Worm (Caenorhabditis elegans) whole organism, L3 larva: ENCODE measurements around the gene F16B12.6.

ENCODE experiments used
- R02D3.7 ChIP-seq: fragments of 150-350 bp; optimal IDR thresholded peaks from 2 replicates; lab custom pipeline; 2014; ENCODE audit warnings: missing biosample characterization, missing genetic modification characterization
- ZK546.5 ChIP-seq: sonication (generic microtip); optimal IDR thresholded peaks from 2 replicates; lab custom pipeline; 2017; ENCODE audit warnings: missing biosample characterization, missing genetic modification characterization
- aly-2 ChIP-seq: fragments of 150-350 bp; optimal IDR thresholded peaks from 2 replicates; lab custom pipeline; 2014; ENCODE audit warnings: missing biosample characterization, missing genetic modification characterization
- ama-1 ChIP-seq: fragments of 150-350 bp; optimal IDR thresholded peaks from 2 replicates; lab custom pipeline; 2018
- ceh-16 ChIP-seq: sonication (generic microtip); optimal IDR thresholded peaks from 2 replicates; lab custom pipeline; 2017; ENCODE audit warnings: missing biosample characterization, missing genetic modification characterization
- ceh-28 ChIP-seq: fragments of 150-350 bp; optimal IDR thresholded peaks from 2 replicates; lab custom pipeline; 2014; ENCODE audit warnings: missing biosample characterization, missing genetic modification reagents, missing genetic modification characterization
- ceh-82 ChIP-seq: fragments of 150-350 bp; optimal IDR thresholded peaks from 2 replicates; lab custom pipeline; 2014; ENCODE audit warnings: missing biosample characterization, missing genetic modification characterization
- ceh-9 ChIP-seq: sonication (generic microtip); optimal IDR thresholded peaks from 2 replicates; lab custom pipeline; 2018; ENCODE audit warnings: missing biosample characterization, missing genetic modification characterization
- egl-5 ChIP-seq: fragments of 150-350 bp; optimal IDR thresholded peaks from 2 replicates; lab custom pipeline; 2017; ENCODE audit warnings: missing biosample characterization, missing genetic modification reagents, missing genetic modification characterization, inconsistent platforms
- elt-1 ChIP-seq: fragments of 150-350 bp; optimal IDR thresholded peaks from 2 replicates; lab custom pipeline; 2014; ENCODE audit warnings: missing biosample characterization, missing genetic modification characterization
- elt-2 ChIP-seq: sonication (generic microtip); optimal IDR thresholded peaks from 2 replicates; lab custom pipeline; 2016; ENCODE audit warnings: missing genetic modification reagents, mild to moderate bottlenecking, missing genetic modification characterization, missing compliant biosample characterization
- elt-3 ChIP-seq, 3 experiments: fragments of 150-350 bp in 1 of 3; sonication (generic microtip) in 2 of 3; optimal IDR thresholded peaks; 2 replicates in 2 of 3; 4 replicates in 1 of 3; lab custom pipeline; 2014 to 2017; ENCODE audit warnings: missing biosample characterization in 3 of 3, missing genetic modification characterization in 3 of 3
- eor-1 ChIP-seq, 2 experiments: fragments of 150-350 bp; optimal IDR thresholded peaks; 2 replicates each; lab custom pipeline; 2014 to 2018; ENCODE audit warnings: missing biosample characterization in 2 of 2, missing genetic modification characterization in 2 of 2
- fkh-10 ChIP-seq: sonication (generic microtip); optimal IDR thresholded peaks from 2 replicates; lab custom pipeline; 2017; ENCODE audit warnings: missing biosample characterization, missing genetic modification reagents, missing genetic modification characterization
- hmg-11 ChIP-seq: sonication (generic microtip); optimal IDR thresholded peaks from 2 replicates; lab custom pipeline; 2016; ENCODE audit warnings: missing genetic modification characterization, missing compliant biosample characterization
- jun-1 ChIP-seq: fragments of 150-350 bp; optimal IDR thresholded peaks from 2 replicates; lab custom pipeline; 2014; ENCODE audit warnings: missing biosample characterization, missing genetic modification reagents, missing genetic modification characterization
- lin-39 ChIP-seq: fragments of 150-350 bp; optimal IDR thresholded peaks from 2 replicates; lab custom pipeline; 2018; ENCODE audit warnings: missing biosample characterization, missing genetic modification reagents, missing genetic modification characterization
- lsy-12 ChIP-seq: sonication (generic microtip); optimal IDR thresholded peaks from 2 replicates; lab custom pipeline; 2016; ENCODE audit warnings: mild to moderate bottlenecking, missing genetic modification characterization, missing compliant biosample characterization
- mdl-1 ChIP-seq: fragments of 150-350 bp; optimal IDR thresholded peaks from 2 replicates; lab custom pipeline; 2014; ENCODE audit warnings: missing biosample characterization, missing genetic modification characterization
- mml-1 ChIP-seq: fragments of 150-350 bp; sonication (generic microtip); optimal IDR thresholded peaks from 3 replicates; lab custom pipeline; 2014; ENCODE audit warnings: missing biosample characterization, missing genetic modification characterization
- nhr-12 ChIP-seq: fragments of 150-350 bp; optimal IDR thresholded peaks from 2 replicates; lab custom pipeline; 2014; ENCODE audit warnings: missing biosample characterization, missing genetic modification characterization
- nhr-23 ChIP-seq: fragments of 150-350 bp; optimal IDR thresholded peaks from 2 replicates; lab custom pipeline; 2014; ENCODE audit warnings: missing biosample characterization, missing genetic modification reagents, missing genetic modification characterization
- nhr-237 ChIP-seq: fragments of 150-350 bp; optimal IDR thresholded peaks from 2 replicates; lab custom pipeline; 2014; ENCODE audit warnings: missing biosample characterization, missing genetic modification characterization
- nhr-25 ChIP-seq: sonication (generic microtip); optimal IDR thresholded peaks from 2 replicates; lab custom pipeline; 2017; ENCODE audit warnings: missing biosample characterization, missing genetic modification characterization
- nhr-28 ChIP-seq: fragments of 150-350 bp; optimal IDR thresholded peaks from 2 replicates; lab custom pipeline; 2014; ENCODE audit warnings: missing biosample characterization, missing genetic modification characterization
- nhr-43 ChIP-seq: sonication (generic microtip); optimal IDR thresholded peaks from 2 replicates; lab custom pipeline; 2016; ENCODE audit warnings: mild to moderate bottlenecking, missing genetic modification characterization, missing compliant biosample characterization; ENCODE audit not compliant: poor library complexity, severe bottlenecking
- nhr-76 ChIP-seq: fragments of 150-350 bp; sonication (generic microtip); optimal IDR thresholded peaks from 5 replicates; lab custom pipeline; 2014; ENCODE audit warnings: missing biosample characterization, missing genetic modification characterization
- nhr-77 ChIP-seq: fragments of 150-350 bp; optimal IDR thresholded peaks from 2 replicates; lab custom pipeline; 2014; ENCODE audit warnings: missing biosample characterization, missing genetic modification characterization
- pha-4 ChIP-seq: fragments of 150-350 bp; optimal IDR thresholded peaks from 2 replicates; lab custom pipeline; 2014; ENCODE audit warnings: missing biosample characterization, missing genetic modification reagents, missing genetic modification characterization
- pqm-1 ChIP-seq: fragments of 150-350 bp; optimal IDR thresholded peaks from 2 replicates; lab custom pipeline; 2017; ENCODE audit warnings: missing biosample characterization, missing genetic modification characterization, inconsistent platforms
- sea-2 ChIP-seq: fragments of 150-350 bp; sonication (generic microtip); optimal IDR thresholded peaks from 4 replicates; lab custom pipeline; 2014; ENCODE audit warnings: missing biosample characterization, missing genetic modification reagents, missing genetic modification characterization
- skn-1 ChIP-seq: fragments of 150-350 bp; optimal IDR thresholded peaks from 2 replicates; lab custom pipeline; 2014; ENCODE audit warnings: missing biosample characterization, missing genetic modification characterization
- unc-39 ChIP-seq: sonication (generic microtip); optimal IDR thresholded peaks from 4 replicates; lab custom pipeline; 2017; ENCODE audit warnings: missing biosample characterization, missing genetic modification characterization
- ztf-4 ChIP-seq: fragments of 150-350 bp; optimal IDR thresholded peaks from 2 replicates; lab custom pipeline; 2014; ENCODE audit warnings: missing biosample characterization, missing genetic modification characterization

The F16B12.6 gene

DNA sequence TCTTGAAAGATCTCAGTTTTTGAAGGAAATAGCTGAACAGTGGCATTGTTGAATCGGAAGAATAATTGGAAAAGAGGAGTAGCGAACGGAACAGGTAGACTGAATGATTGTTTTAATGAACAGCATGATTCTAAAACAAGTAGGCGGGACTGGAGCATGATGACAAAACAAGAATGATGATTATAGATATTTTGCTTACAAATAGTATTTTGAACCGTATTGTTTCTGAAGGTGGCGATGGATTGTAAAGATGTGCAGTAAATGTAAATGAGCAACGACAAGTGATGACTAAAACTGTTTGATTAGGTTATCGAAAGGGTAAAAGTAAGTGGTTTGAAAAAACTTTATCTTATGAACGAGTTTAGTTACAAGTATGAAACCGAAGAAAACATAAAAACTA is 32.1 kb downstream of the F16B12.6 start, which contains the start of gene F28H6.8:
Gene F28H6.8, minus strand, starts transcription at position 101 of the 400 bp plus-strand sequence.
- TF ChIP-seq ceh-28 (tag; lab: Kevin White, UChicago) = no peak

ce11 chrX:14134883-14135282 is 32.8 kb downstream of the F16B12.6 start:
- TF ChIP-seq ceh-82 (tag; lab: Kevin White, UChicago) (no peak), ceh-16 (tag; lab: Kevin White, UChicago) (no peak), nhr-28 (tag; lab: Kevin White, UChicago) (no peak), lsy-12 (tag; lab: Kevin White, UChicago) (no peak), mml-1 (no peak), nhr-43 (tag; lab: Kevin White, UChicago) (no peak), hmg-11 (tag; lab: Kevin White, UChicago) (no peak), nhr-25 (tag; lab: Kevin White, UChicago) (no peak), nhr-23 (tag; lab: Kevin White, UChicago) (no peak), nhr-12 (no peak)

DNA sequence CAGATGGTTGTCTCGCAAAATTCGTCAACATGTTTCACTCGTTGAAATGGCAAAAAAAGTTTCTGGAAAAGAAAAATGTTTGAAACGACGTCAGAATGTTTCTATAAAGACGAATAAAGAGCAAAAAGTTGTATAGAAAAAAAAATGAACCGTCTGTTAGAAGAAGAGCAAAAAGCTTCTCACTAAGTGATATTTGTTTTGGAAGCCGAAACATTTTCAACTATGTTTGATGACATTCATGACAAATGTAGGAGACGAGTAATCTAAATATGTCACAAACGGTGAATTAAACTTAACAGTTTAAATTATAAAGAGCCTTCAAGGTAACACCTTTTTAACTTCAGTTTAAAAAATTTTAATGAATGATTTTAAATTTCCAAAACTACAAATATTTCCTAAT is 37.9 kb downstream of the F16B12.6 start, which contains the start of gene nkat-1:
Gene nkat-1, minus strand, starts transcription at position 101 of the 400 bp plus-strand sequence.
- no peak for TF ChIP-seq mdl-1 (tag; lab: Kevin White, UChicago)

DNA sequence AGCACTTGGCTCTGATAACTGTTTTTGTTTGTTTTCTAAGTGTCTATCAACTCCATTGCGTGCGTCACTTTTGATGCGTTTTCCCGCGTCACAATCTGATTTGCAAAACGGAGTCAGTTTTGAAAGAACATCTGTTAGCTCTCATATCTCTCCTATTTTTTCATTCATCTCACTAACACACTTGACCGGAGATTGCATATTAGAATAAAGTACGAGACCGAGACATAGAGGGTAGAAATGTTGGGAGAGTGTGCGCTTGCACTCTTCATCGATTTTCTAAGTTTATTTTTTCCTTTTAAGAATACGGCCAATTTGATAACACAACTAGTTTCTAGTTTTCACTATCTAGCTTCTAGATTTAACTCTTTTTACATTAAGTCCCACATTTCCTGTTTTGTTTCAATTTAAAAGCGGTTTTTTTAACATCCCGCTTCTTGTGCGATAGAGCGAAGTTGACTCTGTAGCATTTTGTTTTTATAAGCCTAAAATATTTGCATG is 39.3 kb downstream of the F16B12.6 start:
- TF ChIP-seq aly-2 (tag; lab: Kevin White, UChicago) (no peak), lin-39 (tag; lab: Kevin White, UChicago) (no peak), egl-5 (tag; lab: Kevin White, UChicago) (no peak), nhr-77 (tag; lab: Kevin White, UChicago) (no peak), nhr-237 (tag; lab: Kevin White, UChicago) (no peak), elt-2 (tag; lab: Kevin White, UChicago) (no peak), nhr-76 (tag; lab: Kevin White, UChicago) (no peak), mml-1 (no peak), ama-1 (lab: Kevin White, UChicago) (no peak), R02D3.7 (tag; lab: Kevin White, UChicago) (no peak), ceh-16 (tag; lab: Kevin White, UChicago) (no peak), skn-1 (tag; lab: Kevin White, UChicago) (no peak), ztf-4 (tag; lab: Kevin White, UChicago) (no peak), fkh-10 (GFP tag; lab: Kevin White, UChicago) (no peak), nhr-28 (tag; lab: Kevin White, UChicago) (no peak), elt-1 (tag; lab: Kevin White, UChicago) (no peak), sea-2 (GFP tag; lab: Kevin White, UChicago) (no peak), pha-4 (tag; lab: Kevin White, UChicago) (no peak), eor-1 (tag; optimal IDR thresholded peaks at IDR 0.05; lab: Kevin White, UChicago) (no peak), pqm-1 (tag; lab: Kevin White, UChicago) (no peak)

- TF ChIP-seq elt-2 (tag; lab: Kevin White, UChicago) = no peak
- TF ChIP-seq pqm-1 (tag; lab: Kevin White, UChicago) = no peak
- TF ChIP-seq ceh-9 (tag; lab: Kevin White, UChicago) = no peak
- no peak for TF ChIP-seq nhr-237 (tag; lab: Kevin White, UChicago)
- no peak for TF ChIP-seq eor-1 (tag; optimal IDR thresholded peaks at IDR 0.05; lab: Kevin White, UChicago)
- no peak for TF ChIP-seq R02D3.7 (tag; lab: Kevin White, UChicago)
- no peak for TF ChIP-seq nhr-76 (tag; lab: Kevin White, UChicago)
- no peak for TF ChIP-seq jun-1
- no peak for TF ChIP-seq elt-1 (tag; lab: Kevin White, UChicago)
- no peak for TF ChIP-seq ZK546.5
- TF ChIP-seq elt-3 (tag; optimal IDR thresholded peaks at IDR 0.05; lab: Kevin White, UChicago) = no peak
- TF ChIP-seq unc-39 (tag; lab: Kevin White, UChicago) = no peak
- no peak for TF ChIP-seq sea-2 (GFP tag; lab: Kevin White, UChicago)
- no peak for TF ChIP-seq nhr-77 (tag; lab: Kevin White, UChicago)
- TF ChIP-seq egl-5 (tag; lab: Kevin White, UChicago) = no peak
Measured at ce11 chrX:14141896-14142392, 39.8 kb downstream of the F16B12.6 start, which contains the start of gene ceh-89. Gene ceh-89 (plus strand): TSS chrX:14141946.
